Worm (Caenorhabditis elegans): Measurements from ENCODE around the gene btb-17.

DNA sequence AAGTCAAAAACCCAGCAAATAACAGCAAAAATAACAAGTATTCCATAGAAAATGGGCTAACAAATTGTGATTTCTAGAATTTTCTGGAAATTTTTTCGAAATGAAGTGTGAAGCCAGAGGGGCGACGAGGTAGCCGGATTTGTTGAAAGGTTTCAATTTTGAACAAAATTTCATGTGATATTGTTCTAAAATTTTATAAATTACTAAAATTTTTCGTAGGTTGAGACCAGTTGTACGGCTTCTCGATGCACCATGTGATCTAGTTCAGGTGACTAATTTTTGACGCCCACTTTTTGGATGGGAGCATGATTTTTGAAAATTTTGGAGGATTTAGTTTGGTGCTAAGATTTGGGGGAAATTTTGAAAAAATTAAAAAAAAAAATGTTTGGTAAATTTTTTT lies 36.0 kb upstream of the btb-17 start, which contains the start of gene gcy-19:
- no peak for TF ChIP-seq tbx-2 (tag; optimal IDR thresholded peaks at IDR 0.05)
- no peak for TF ChIP-seq xbp-1 (tag; optimal IDR thresholded peaks at IDR 0.05)
- no peak for TF ChIP-seq mep-1 (tag; optimal IDR thresholded peaks at IDR 0.05)
- TF ChIP-seq snpc-4 (tag; optimal IDR thresholded peaks at IDR 0.05) = no peak

Data from whole organism, L1 larva.